Worm (Caenorhabditis elegans): ENCODE results near the gene T19E7.6.

DNA sequence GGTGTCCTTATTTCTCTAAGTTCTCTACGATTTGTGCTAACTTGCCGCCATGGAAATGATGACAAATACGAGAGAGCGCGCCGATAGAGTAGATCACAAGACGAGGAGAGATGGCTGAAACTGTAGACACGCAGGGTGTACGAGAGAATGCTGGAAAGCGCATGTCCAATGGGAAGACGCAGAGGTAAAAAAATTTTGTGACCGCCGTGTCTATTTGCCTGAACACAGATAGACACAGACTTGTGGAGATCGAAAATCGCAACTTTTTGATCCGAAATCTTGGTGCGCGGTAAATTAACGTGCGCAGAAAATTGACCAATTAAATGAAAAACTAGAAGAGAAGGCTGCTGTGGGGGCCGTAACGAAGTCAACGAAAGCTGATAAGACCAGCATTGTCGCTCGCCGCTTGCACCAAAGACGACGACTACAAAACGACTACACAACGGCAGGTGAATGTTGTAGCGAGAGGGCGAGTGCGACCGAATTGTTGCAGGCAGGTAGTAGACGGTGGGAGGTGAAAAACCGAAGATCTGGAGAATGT is 12.1 kb downstream of the T19E7.6 start:
- TF ChIP-seq aly-2 (tag; optimal IDR thresholded peaks at IDR 0.05) (no peak), nhr-76 (tag; optimal IDR thresholded peaks at IDR 0.05) (no peak), nhr-237 (tag; optimal IDR thresholded peaks at IDR 0.05) (no peak), egl-27 (tag; optimal IDR thresholded peaks at IDR 0.05) (no peak), snpc-4 (tag; optimal IDR thresholded peaks at IDR 0.05) (peak; percentile 37), egl-5 (tag; optimal IDR thresholded peaks at IDR 0.05) (no peak), unc-39 (tag; optimal IDR thresholded peaks at IDR 0.05) (no peak), nhr-11 (tag; optimal IDR thresholded peaks at IDR 0.05) (peak; percentile 67)
